Fruit fly (Drosophila melanogaster) whole organism, prepupa: Measurements from ENCODE around the gene CG8460.

Source experiments
- Blimp-1 ChIP-seq: fragments of 200-800 bp; sonication (Bioruptor generic); optimal IDR thresholded peaks from 3 replicates; lab custom pipeline; 2017; ENCODE audit warnings: missing biosample characterization, missing genetic modification characterization, mild to moderate bottlenecking, moderate library complexity, missing genetic modification reagents
- CG6163 ChIP-seq: fragments of 200-800 bp; sonication (Bioruptor generic); IDR thresholded peaks from 3 replicates; pipeline ENCODE4 v1.3.6; 2022; ENCODE audit warnings: missing biosample characterization, missing genetic modification characterization
- CG6854 ChIP-seq: fragments of 200-800 bp; sonication (Bioruptor generic); optimal IDR thresholded peaks from 2 replicates; lab custom pipeline; 2017; ENCODE audit warnings: missing biosample characterization, mild to moderate bottlenecking, missing genetic modification characterization
- CG7368 ChIP-seq: fragments of 200-800 bp; sonication (Bioruptor generic); optimal IDR thresholded peaks from 3 replicates; lab custom pipeline; 2016; ENCODE audit warnings: missing biosample characterization, missing genetic modification characterization
- CG8119 ChIP-seq: fragments of 200-800 bp; sonication (Bioruptor generic); IDR thresholded peaks from 3 replicates; pipeline ENCODE4 v1.3.6; 2022; ENCODE audit warnings: missing biosample characterization, missing genetic modification characterization
- CG8632 ChIP-seq: fragments of 200-800 bp; sonication (Bioruptor generic); optimal IDR thresholded peaks from 3 replicates; lab custom pipeline; 2016; ENCODE audit warnings: missing biosample characterization, missing genetic modification characterization
- Eip75B ChIP-seq: fragments of 200-800 bp; sonication (Bioruptor generic); optimal IDR thresholded peaks from 3 replicates; lab custom pipeline; 2016; ENCODE audit warnings: missing biosample characterization, missing genetic modification characterization
- Ets21C ChIP-seq: fragments of 200-800 bp; sonication (Bioruptor generic); optimal IDR thresholded peaks from 3 replicates; lab custom pipeline; 2016; ENCODE audit warnings: missing biosample characterization, missing genetic modification characterization
- Ets96B ChIP-seq: fragments of 200-800 bp; optimal IDR thresholded peaks from 2 replicates; lab custom pipeline; 2019; ENCODE audit warnings: missing biosample characterization, mild to moderate bottlenecking, missing genetic modification characterization, moderate library complexity
- Hr39 ChIP-seq: fragments of 200-800 bp; sonication (Bioruptor generic); optimal IDR thresholded peaks from 2 replicates; lab custom pipeline; 2016; ENCODE audit warnings: missing biosample characterization, missing genetic modification characterization
- Lpt ChIP-seq: fragments of 200-800 bp; sonication (Bioruptor generic); optimal IDR thresholded peaks from 3 replicates; lab custom pipeline; 2016; ENCODE audit warnings: missing biosample characterization, missing genetic modification characterization
- Sox102F ChIP-seq: fragments of 200-800 bp; sonication (Bioruptor generic); optimal IDR thresholded peaks from 2 replicates; lab custom pipeline; 2016; ENCODE audit warnings: missing biosample characterization, mild to moderate bottlenecking, missing genetic modification characterization
- fd85E ChIP-seq: fragments of 200-800 bp; sonication (Bioruptor generic); optimal IDR thresholded peaks from 3 replicates; lab custom pipeline; 2016; ENCODE audit warnings: missing biosample characterization, missing genetic modification characterization
- net ChIP-seq: fragments of 200-800 bp; sonication (Bioruptor generic); optimal IDR thresholded peaks from 3 replicates; lab custom pipeline; 2016; ENCODE audit warnings: missing biosample characterization, missing genetic modification characterization

DNA sequence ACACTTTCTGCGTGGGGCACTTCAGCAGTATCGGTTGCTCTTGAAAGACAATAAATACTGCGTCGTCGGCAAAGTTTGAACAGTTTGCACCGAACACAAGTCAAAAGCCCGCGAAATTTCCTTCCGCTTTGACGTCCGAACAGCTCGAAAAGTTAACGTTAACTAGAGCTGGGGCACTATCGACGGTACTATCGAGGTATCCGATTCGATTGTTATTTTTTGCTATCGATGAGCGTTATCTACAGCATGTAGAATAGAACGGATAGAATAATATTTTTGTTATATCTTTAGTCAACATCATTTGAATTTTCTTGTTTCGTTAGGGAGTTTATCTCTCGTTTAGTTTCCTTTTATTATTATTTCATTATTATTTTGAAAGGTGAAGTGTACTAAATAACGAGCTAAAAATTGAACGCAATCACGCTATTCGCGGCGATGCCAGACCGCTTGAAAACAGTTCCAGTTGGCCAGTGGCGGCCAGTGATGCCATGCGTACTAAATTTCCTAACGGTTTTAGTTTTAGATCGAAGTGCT lies 42.8 kb downstream of the CG8460 start, which contains the start of gene Pvr:
- no peak for TF ChIP-seq CG8632 (GFP tag; lab: Kevin White, UChicago)
- TF ChIP-seq Blimp-1 = no peak
- no peak for TF ChIP-seq CG6163 (GFP tag; lab: Robert Waterston, UW)
- TF ChIP-seq CG7368 (GFP tag; lab: Kevin White, UChicago) = no peak
- no peak for TF ChIP-seq Sox102F (GFP tag; lab: Kevin White, UChicago)
- no peak for TF ChIP-seq CG8119
- TF ChIP-seq Hr39 (GFP tag; lab: Kevin White, UChicago) = no peak
- no peak for TF ChIP-seq CG6854 (GFP tag; lab: Kevin White, UChicago)
- no peak for TF ChIP-seq fd85E (GFP tag; lab: Kevin White, UChicago)
- TF ChIP-seq Ets96B (tag; lab: Kevin White, UChicago) = no peak
- TF ChIP-seq Ets21C = no peak
- TF ChIP-seq Lpt (GFP tag; lab: Kevin White, UChicago) = no peak
- TF ChIP-seq net (GFP tag; lab: Kevin White, UChicago) = no peak
- TF ChIP-seq Eip75B (GFP tag; lab: Kevin White, UChicago) = no peak
